Worm (Caenorhabditis elegans) whole organism, L3 larva: ENCODE data around the gene C28H8.5.

Experiments
- ZK546.5 ChIP-seq: sonication (generic microtip); optimal IDR thresholded peaks from 2 replicates; lab custom pipeline; 2017; ENCODE audit warnings: missing biosample characterization, missing genetic modification characterization
- aly-2 ChIP-seq: fragments of 150-350 bp; optimal IDR thresholded peaks from 2 replicates; lab custom pipeline; 2014; ENCODE audit warnings: missing biosample characterization, missing genetic modification characterization
- ama-1 ChIP-seq: fragments of 150-350 bp; optimal IDR thresholded peaks from 2 replicates; lab custom pipeline; 2018
- ceh-16 ChIP-seq: sonication (generic microtip); optimal IDR thresholded peaks from 2 replicates; lab custom pipeline; 2017; ENCODE audit warnings: missing biosample characterization, missing genetic modification characterization
- ceh-28 ChIP-seq: fragments of 150-350 bp; optimal IDR thresholded peaks from 2 replicates; lab custom pipeline; 2014; ENCODE audit warnings: missing biosample characterization, missing genetic modification reagents, missing genetic modification characterization
- ceh-9 ChIP-seq: sonication (generic microtip); optimal IDR thresholded peaks from 2 replicates; lab custom pipeline; 2018; ENCODE audit warnings: missing biosample characterization, missing genetic modification characterization
- daf-12 ChIP-seq: fragments of 150-350 bp; optimal IDR thresholded peaks from 2 replicates; lab custom pipeline; 2014; ENCODE audit warnings: missing biosample characterization, missing genetic modification reagents, missing genetic modification characterization
- egl-27 ChIP-seq: sonication (generic microtip); optimal IDR thresholded peaks from 4 replicates; lab custom pipeline; 2017; ENCODE audit warnings: missing biosample characterization, missing genetic modification reagents, missing genetic modification characterization
- elt-1 ChIP-seq: fragments of 150-350 bp; optimal IDR thresholded peaks from 2 replicates; lab custom pipeline; 2014; ENCODE audit warnings: missing biosample characterization, missing genetic modification characterization
- elt-2 ChIP-seq: sonication (generic microtip); optimal IDR thresholded peaks from 2 replicates; lab custom pipeline; 2016; ENCODE audit warnings: missing genetic modification reagents, mild to moderate bottlenecking, missing genetic modification characterization, missing compliant biosample characterization
- elt-3 ChIP-seq, 3 experiments: fragments of 150-350 bp in 1 of 3; sonication (generic microtip) in 2 of 3; optimal IDR thresholded peaks; 2 replicates in 2 of 3; 4 replicates in 1 of 3; lab custom pipeline; 2014 to 2017; ENCODE audit warnings: missing biosample characterization in 3 of 3, missing genetic modification characterization in 3 of 3
- fkh-10 ChIP-seq: sonication (generic microtip); optimal IDR thresholded peaks from 2 replicates; lab custom pipeline; 2017; ENCODE audit warnings: missing biosample characterization, missing genetic modification reagents, missing genetic modification characterization
- fos-1 ChIP-seq: fragments of 150-350 bp; optimal IDR thresholded peaks from 2 replicates; lab custom pipeline; 2014; ENCODE audit warnings: missing biosample characterization, missing genetic modification characterization
- lin-39 ChIP-seq: fragments of 150-350 bp; optimal IDR thresholded peaks from 2 replicates; lab custom pipeline; 2018; ENCODE audit warnings: missing biosample characterization, missing genetic modification reagents, missing genetic modification characterization
- lsy-12 ChIP-seq: sonication (generic microtip); optimal IDR thresholded peaks from 2 replicates; lab custom pipeline; 2016; ENCODE audit warnings: mild to moderate bottlenecking, missing genetic modification characterization, missing compliant biosample characterization
- mdl-1 ChIP-seq: fragments of 150-350 bp; optimal IDR thresholded peaks from 2 replicates; lab custom pipeline; 2014; ENCODE audit warnings: missing biosample characterization, missing genetic modification characterization
- mml-1 ChIP-seq: fragments of 150-350 bp; sonication (generic microtip); optimal IDR thresholded peaks from 3 replicates; lab custom pipeline; 2014; ENCODE audit warnings: missing biosample characterization, missing genetic modification characterization
- nfya-1 ChIP-seq: sonication (generic microtip); optimal IDR thresholded peaks from 2 replicates; lab custom pipeline; 2017; ENCODE audit warnings: missing genetic modification characterization, mild to moderate bottlenecking, missing compliant biosample characterization, antibody characterized with exemption, moderate library complexity; ENCODE audit not compliant: insufficient read depth
- nhr-11 ChIP-seq: fragments of 150-350 bp; optimal IDR thresholded peaks from 2 replicates; lab custom pipeline; 2014; ENCODE audit warnings: missing biosample characterization, missing genetic modification characterization
- nhr-12 ChIP-seq: fragments of 150-350 bp; optimal IDR thresholded peaks from 2 replicates; lab custom pipeline; 2014; ENCODE audit warnings: missing biosample characterization, missing genetic modification characterization
- nhr-23 ChIP-seq: fragments of 150-350 bp; optimal IDR thresholded peaks from 2 replicates; lab custom pipeline; 2014; ENCODE audit warnings: missing biosample characterization, missing genetic modification reagents, missing genetic modification characterization
- nhr-237 ChIP-seq: fragments of 150-350 bp; optimal IDR thresholded peaks from 2 replicates; lab custom pipeline; 2014; ENCODE audit warnings: missing biosample characterization, missing genetic modification characterization
- nhr-25 ChIP-seq: sonication (generic microtip); optimal IDR thresholded peaks from 2 replicates; lab custom pipeline; 2017; ENCODE audit warnings: missing biosample characterization, missing genetic modification characterization
- nhr-43 ChIP-seq: sonication (generic microtip); optimal IDR thresholded peaks from 2 replicates; lab custom pipeline; 2016; ENCODE audit warnings: mild to moderate bottlenecking, missing genetic modification characterization, missing compliant biosample characterization; ENCODE audit not compliant: poor library complexity, severe bottlenecking
- nhr-67 ChIP-seq: fragments of 150-350 bp; optimal IDR thresholded peaks from 2 replicates; lab custom pipeline; 2014; ENCODE audit warnings: missing biosample characterization, missing genetic modification characterization
- nhr-77 ChIP-seq: fragments of 150-350 bp; optimal IDR thresholded peaks from 2 replicates; lab custom pipeline; 2014; ENCODE audit warnings: missing biosample characterization, missing genetic modification characterization
- pha-4 ChIP-seq: fragments of 150-350 bp; optimal IDR thresholded peaks from 2 replicates; lab custom pipeline; 2014; ENCODE audit warnings: missing biosample characterization, missing genetic modification reagents, missing genetic modification characterization
- pqm-1 ChIP-seq: fragments of 150-350 bp; optimal IDR thresholded peaks from 2 replicates; lab custom pipeline; 2017; ENCODE audit warnings: missing biosample characterization, missing genetic modification characterization, inconsistent platforms
- sea-2 ChIP-seq: fragments of 150-350 bp; sonication (generic microtip); optimal IDR thresholded peaks from 4 replicates; lab custom pipeline; 2014; ENCODE audit warnings: missing biosample characterization, missing genetic modification reagents, missing genetic modification characterization
- snpc-4 ChIP-seq: fragments of 150-350 bp; optimal IDR thresholded peaks from 2 replicates; lab custom pipeline; 2014; ENCODE audit warnings: missing biosample characterization, missing genetic modification characterization
- tbx-2 ChIP-seq: sonication (generic microtip); optimal IDR thresholded peaks from 2 replicates; lab custom pipeline; 2016; ENCODE audit warnings: mild to moderate bottlenecking, missing genetic modification characterization, missing compliant biosample characterization
- unc-39 ChIP-seq: sonication (generic microtip); optimal IDR thresholded peaks from 4 replicates; lab custom pipeline; 2017; ENCODE audit warnings: missing biosample characterization, missing genetic modification characterization
- unc-62 ChIP-seq: fragments of 150-350 bp; sonication (generic microtip); optimal IDR thresholded peaks from 4 replicates; lab custom pipeline; 2014; ENCODE audit warnings: missing biosample characterization, missing genetic modification reagents, missing genetic modification characterization
- zag-1 ChIP-seq: fragments of 150-350 bp; optimal IDR thresholded peaks from 2 replicates; lab custom pipeline; 2014; ENCODE audit warnings: missing biosample characterization, missing genetic modification characterization
- ztf-4 ChIP-seq: fragments of 150-350 bp; optimal IDR thresholded peaks from 2 replicates; lab custom pipeline; 2014; ENCODE audit warnings: missing biosample characterization, missing genetic modification characterization

Gene C28H8.5

ce11 chrIII:5884007-5884406 is at the start of gene C28H8.5:
C28H8.5 (plus strand) TSS chrIII:5884307.
- TF ChIP-seq ZK546.5 (no peak), pqm-1 (tag; lab: Kevin White, UChicago) (no peak), sea-2 (GFP tag; lab: Kevin White, UChicago) (no peak), snpc-4 (tag; lab: Kevin White, UChicago) (no peak), pha-4 (tag; lab: Kevin White, UChicago) (no peak), nhr-67 (tag; lab: Kevin White, UChicago) (no peak), mml-1 (tag; lab: Kevin White, UChicago) (no peak), nhr-237 (no peak), aly-2 (tag; lab: Kevin White, UChicago) (no peak), nhr-23 (no peak), lsy-12 (tag; lab: Kevin White, UChicago) (no peak), lin-39 (tag; lab: Kevin White, UChicago) (no peak), daf-12 (no peak), nhr-11 (tag; lab: Kevin White, UChicago) (no peak), unc-62 (GFP tag; lab: Kevin White, UChicago) (no peak), ceh-28 (tag; lab: Kevin White, UChicago) (no peak), zag-1 (tag; lab: Kevin White, UChicago) (no peak), mdl-1 (tag; lab: Kevin White, UChicago) (no peak), nhr-25 (tag; lab: Kevin White, UChicago) (no peak)

- TF ChIP-seq ceh-9 (tag; lab: Kevin White, UChicago): no peak
- TF ChIP-seq zag-1 (tag; lab: Kevin White, UChicago): no peak
- no peak for TF ChIP-seq fos-1 (tag; lab: Kevin White, UChicago)
- TF ChIP-seq mml-1 (tag; lab: Kevin White, UChicago): no peak
- TF ChIP-seq nhr-77: no peak
- TF ChIP-seq nfya-1 (tag; lab: Kevin White, UChicago): no peak
- TF ChIP-seq nhr-23: no peak
- TF ChIP-seq ama-1: no peak
- TF ChIP-seq nhr-237: no peak
- no peak for TF ChIP-seq unc-39 (tag; lab: Kevin White, UChicago)
- TF ChIP-seq lsy-12 (tag; lab: Kevin White, UChicago): no peak
- TF ChIP-seq egl-27: no peak
- no peak for TF ChIP-seq snpc-4 (tag; lab: Kevin White, UChicago)
These were observed 49.4 kb upstream of the C28H8.5 start for ce11 chrIII:5834663-5835062.

ce11 chrIII:5835163-5835871 is 48.8 kb upstream of the C28H8.5 start:
- peak; percentile 20 for TF ChIP-seq ama-1
- TF ChIP-seq nfya-1 (tag; lab: Kevin White, UChicago): peak; percentile 15
- TF ChIP-seq lin-39 (tag; lab: Kevin White, UChicago): peak; percentile 65
- peak; percentile 12 for TF ChIP-seq lsy-12 (tag; lab: Kevin White, UChicago)
- TF ChIP-seq ceh-16 (tag; lab: Kevin White, UChicago): no peak
- peak; percentile 65 for TF ChIP-seq nhr-43 (tag; lab: Kevin White, UChicago)
- peak; percentile 54 for TF ChIP-seq pqm-1 (tag; lab: Kevin White, UChicago)
- TF ChIP-seq elt-3 (tag; optimal IDR thresholded peaks at IDR 0.05; lab: Kevin White, UChicago): peak in 2 of 3 experiments; percentile 78 to 88
- peak; percentile 88 for TF ChIP-seq elt-2 (tag; lab: Kevin White, UChicago)
- TF ChIP-seq tbx-2 (tag; lab: Kevin White, UChicago): no peak
- TF ChIP-seq ztf-4 (tag; lab: Kevin White, UChicago): no peak
- peak; percentile 68 for TF ChIP-seq nhr-23

- TF ChIP-seq elt-1: peak; percentile 50
- peak; percentile 51 for TF ChIP-seq nhr-23
- TF ChIP-seq nhr-12 (tag; lab: Kevin White, UChicago): no peak
- no peak for TF ChIP-seq fkh-10 (GFP tag; lab: Kevin White, UChicago)
- peak; percentile 10 for TF ChIP-seq pha-4 (tag; lab: Kevin White, UChicago)
These were observed 47.8 kb upstream of the C28H8.5 start for ce11 chrIII:5836261-5836660.
